Worm (Caenorhabditis elegans) whole organism, L4/young adult: ENCODE results near the gene Y54G11A.1.

Experiments used
- W03F9.2 ChIP-seq: fragments of 150-350 bp; optimal IDR thresholded peaks from 2 replicates; lab custom pipeline; 2014; ENCODE audit warnings: missing biosample characterization, missing genetic modification characterization
- dao-5 ChIP-seq: sonication (generic microtip); optimal IDR thresholded peaks from 2 replicates; lab custom pipeline; 2016; ENCODE audit warnings: missing genotype, missing genetic modification characterization, moderate library complexity, missing compliant biosample characterization
- him-1 ChIP-seq: sonication (generic microtip); optimal IDR thresholded peaks from 2 replicates; lab custom pipeline; 2016; ENCODE audit warnings: missing genotype, missing genetic modification reagents, missing genetic modification characterization, missing compliant biosample characterization

Y54G11A.1 gene

DNA sequence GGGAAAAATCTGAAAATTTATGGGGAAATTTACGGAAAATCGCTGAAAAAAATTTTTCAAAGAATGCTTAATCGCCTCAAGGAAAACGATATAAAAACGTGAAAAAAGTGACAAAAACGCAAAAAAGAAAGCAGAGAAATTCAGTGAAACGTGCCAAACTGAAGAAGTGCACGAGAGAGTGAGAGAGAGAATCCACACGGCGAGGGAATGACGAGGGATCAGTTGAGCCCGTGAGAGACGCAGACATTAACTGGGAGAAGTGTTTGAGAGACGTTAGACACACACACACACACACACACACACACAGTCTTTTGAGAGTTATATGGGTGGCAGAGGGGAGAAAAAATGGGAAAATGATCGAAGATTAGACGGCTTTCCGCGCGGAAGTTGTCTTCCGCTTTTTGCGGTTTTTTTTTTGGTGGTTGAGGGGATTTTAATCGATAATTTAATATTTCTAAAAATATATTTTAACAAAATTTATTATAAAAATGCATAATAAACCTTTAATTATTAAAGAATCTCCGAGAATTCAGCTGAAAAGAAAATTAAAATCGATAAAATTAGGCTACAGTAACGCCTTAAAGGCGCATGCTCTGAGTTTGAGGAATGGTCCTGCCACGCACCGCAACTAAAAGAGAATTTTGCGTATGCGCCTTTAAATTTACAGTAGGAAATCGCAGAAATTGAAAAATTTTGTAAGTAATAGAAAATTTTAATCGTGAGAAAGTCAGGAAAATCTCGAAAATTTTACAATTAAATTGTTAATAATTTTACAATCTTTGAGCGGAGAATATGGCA lies 24.3 kb downstream of the Y54G11A.1 start:
- no peak for TF ChIP-seq him-1 (tag; lab: Kevin White, UChicago)
- peak; percentile 37 for TF ChIP-seq W03F9.2 (tag; lab: Kevin White, UChicago)

DNA sequence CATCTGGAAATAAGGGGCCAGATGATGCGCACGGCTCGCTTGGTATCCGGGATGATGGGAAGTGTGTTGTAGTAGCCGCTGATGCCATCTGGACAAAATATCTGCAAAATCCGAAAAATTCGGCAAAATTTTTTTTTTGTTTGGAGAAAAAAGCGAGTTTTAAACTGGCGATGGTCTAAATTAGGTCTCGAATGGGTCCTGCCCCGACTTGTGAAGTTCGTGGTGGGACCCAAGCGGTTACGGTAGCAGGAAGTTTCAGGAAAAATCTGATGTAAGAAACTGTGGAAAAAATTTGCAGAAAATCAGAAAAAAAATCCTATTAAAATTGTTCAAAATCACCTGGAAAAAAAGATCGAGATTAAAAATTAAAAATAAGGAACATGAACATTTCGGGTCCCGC lies 25.5 kb downstream of the Y54G11A.1 start, which contains the start of gene jmjd-2:
jmjd-2 (minus strand) TSS at position 101 of the 400 bp plus-strand sequence.
- TF ChIP-seq W03F9.2 (tag; lab: Kevin White, UChicago) (no peak), him-1 (tag; lab: Kevin White, UChicago) (no peak), dao-5 (no peak)

DNA sequence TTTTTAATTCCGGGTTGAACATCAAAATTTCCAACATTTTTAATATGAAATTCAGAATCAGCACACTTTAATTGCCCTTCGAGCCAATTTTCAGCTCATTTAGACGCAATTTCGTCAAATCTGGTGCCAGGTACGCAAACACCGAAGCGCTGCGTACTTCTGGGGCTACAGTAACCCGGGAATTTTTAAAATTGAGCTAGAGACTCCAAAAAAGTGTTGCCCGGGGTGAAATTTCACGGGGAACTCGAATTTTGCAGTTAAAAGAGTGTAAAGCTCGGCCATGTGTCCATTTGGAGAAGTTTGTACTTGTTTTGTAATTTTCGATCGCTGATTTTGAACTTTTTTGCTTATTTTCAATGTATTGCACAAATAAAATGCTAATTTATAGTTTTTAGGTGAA lies 26.7 kb downstream of the Y54G11A.1 start:
- TF ChIP-seq him-1 (tag; lab: Kevin White, UChicago) (no peak), W03F9.2 (tag; lab: Kevin White, UChicago) (no peak), dao-5 (no peak)

DNA sequence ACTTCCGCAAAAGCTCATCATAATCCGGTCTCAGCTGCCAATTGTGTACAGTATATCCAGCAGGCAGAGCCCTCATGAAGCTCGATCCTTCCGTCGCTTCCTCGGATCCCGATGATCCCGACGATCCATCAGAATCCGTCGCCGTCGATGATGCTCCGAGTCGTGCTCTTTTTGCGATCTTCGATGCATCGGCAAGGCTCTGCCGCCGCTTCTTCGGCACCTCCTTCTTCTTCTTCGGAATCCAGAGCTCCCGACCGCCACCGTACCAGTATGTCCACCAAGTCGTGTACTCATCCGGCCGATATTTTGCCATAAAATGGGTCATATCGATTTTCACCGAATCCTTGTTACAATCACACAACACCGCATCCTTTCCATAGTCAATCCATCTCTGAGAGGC lies 29.1 kb downstream of the Y54G11A.1 start:
- no peak for TF ChIP-seq him-1 (tag; lab: Kevin White, UChicago)
- TF ChIP-seq W03F9.2 (tag; lab: Kevin White, UChicago): no peak
- no peak for TF ChIP-seq dao-5

DNA sequence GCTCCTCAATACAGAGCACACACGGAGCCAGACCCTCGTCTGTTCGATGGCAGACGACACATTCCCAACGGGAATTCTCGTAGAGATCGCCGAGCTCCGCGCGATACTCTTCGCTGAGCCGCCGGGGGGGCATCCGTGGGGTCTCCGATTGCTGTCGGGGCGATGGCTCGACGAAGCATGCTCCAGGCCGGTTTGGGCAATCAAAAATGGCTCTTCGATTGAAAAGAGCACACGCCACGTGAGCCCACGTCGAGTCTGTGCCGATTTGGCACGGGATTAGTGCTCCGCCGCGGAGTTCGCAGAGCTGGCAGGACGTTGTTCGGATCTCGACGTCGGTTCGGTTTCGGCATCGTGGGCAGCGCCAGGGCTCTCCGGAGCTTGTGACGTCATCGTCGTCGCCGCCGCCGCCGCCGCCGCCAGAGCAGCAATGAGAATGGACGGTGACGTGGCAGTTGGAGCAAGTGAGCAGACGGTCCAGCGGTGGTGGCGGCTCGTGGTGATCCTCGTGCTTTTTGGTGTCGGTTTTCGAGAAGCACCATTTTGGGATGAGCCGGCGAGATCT lies 31.7 kb downstream of the Y54G11A.1 start:
- no peak for TF ChIP-seq dao-5
- no peak for TF ChIP-seq W03F9.2 (tag; lab: Kevin White, UChicago)
- no peak for TF ChIP-seq him-1 (tag; lab: Kevin White, UChicago)

DNA sequence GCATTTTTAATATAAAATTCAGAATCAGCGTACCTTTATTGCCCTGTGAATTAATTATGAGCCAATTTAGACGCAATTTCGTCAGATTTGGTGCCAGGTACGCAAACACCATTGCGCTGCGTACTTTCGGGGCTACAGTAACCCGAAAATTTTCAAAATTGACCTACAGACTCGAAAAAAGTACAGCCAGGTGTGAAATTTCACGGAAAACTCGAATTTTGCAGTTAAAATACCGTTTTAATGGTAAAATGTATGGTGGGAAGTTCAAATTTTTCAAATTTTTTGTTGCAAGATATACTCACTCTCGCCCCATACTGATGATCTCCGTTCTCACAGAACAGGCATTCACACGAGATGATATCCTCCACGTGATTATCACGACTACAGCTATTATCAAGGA lies 32.4 kb downstream of the Y54G11A.1 start:
- TF ChIP-seq him-1 (tag; lab: Kevin White, UChicago): no peak
- TF ChIP-seq W03F9.2 (tag; lab: Kevin White, UChicago): no peak
- TF ChIP-seq dao-5: no peak

DNA sequence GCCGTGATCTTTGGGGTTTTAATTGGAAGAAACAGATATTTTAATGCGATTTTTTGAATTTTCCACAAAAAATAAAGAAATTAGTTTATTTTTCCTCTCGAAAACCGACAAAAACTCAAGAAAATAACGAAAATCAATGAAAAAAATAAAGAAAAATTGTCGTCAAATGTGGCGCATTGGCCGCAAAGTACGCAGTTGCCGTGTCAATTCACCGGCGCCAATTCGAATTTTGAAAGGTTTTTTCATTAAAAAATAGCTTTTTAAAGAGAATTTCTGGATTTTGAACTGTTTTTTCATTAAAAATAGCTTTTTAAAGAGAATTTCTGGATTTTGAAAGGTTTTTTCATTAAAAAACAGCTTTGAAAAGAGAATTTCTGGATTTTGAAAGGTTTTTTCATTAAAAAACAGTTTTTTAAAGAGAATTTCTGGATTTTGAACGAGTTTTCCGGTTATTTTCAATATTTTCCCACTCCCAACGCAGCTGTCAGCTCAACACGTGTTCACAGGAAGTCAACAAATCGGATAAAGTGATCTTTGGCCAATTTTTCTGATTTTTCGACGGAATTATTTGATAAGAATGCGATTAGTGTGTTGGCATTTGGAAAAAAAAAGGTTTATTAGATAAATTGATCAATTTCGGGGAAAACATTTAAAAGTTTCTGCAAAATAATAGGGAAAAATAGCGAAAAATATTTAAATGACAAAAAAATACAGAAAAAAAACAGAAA lies 34.5 kb downstream of the Y54G11A.1 start:
- TF ChIP-seq W03F9.2 (tag; lab: Kevin White, UChicago) (no peak), dao-5 (no peak), him-1 (tag; lab: Kevin White, UChicago) (no peak)

DNA sequence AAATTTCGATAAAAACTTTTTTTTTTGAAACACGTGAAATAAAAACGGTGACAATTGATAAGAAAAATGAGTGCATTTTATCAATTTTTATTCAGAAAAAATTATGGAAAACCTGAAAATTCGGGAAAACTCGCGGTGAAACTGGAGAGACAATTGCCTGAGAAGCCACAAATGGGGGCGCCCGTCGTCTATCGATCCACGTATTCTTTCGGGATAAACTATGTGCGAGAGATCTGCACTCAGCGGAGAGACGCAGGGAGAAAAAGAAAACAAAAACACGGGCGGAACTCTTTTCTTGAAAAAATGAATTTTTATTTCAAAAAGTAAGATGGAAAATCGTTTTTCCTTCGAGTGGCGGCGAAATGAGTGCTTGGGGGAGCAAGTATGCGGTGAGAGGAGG lies 35.1 kb downstream of the Y54G11A.1 start, which contains the start of gene men-1:
men-1 (minus strand) TSS at position 242 of the 400 bp plus-strand sequence.
- no peak for TF ChIP-seq him-1 (tag; lab: Kevin White, UChicago)
- no peak for TF ChIP-seq W03F9.2 (tag; lab: Kevin White, UChicago)

DNA sequence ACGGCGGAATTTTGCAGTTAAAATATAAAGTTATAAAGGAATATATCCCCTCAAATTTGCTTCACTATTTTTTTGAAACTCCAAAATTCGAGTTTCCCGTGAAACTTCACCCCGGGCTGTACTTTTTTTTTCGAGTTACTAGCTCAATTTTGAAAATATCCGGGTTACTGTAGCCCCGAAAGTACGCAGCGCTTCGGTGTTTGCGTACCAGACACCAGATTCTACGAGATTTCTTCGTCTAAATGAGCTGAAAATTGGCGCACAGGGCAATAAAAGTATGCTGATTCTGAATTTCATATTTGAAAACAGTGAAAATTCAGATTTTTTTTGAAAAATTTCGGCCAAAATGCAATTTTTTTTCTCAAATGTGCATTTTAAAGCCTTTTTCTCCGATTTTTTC lies 38.1 kb downstream of the Y54G11A.1 start:
- no peak for TF ChIP-seq W03F9.2 (tag; lab: Kevin White, UChicago)
- no peak for TF ChIP-seq dao-5
- TF ChIP-seq him-1 (tag; lab: Kevin White, UChicago): no peak

DNA sequence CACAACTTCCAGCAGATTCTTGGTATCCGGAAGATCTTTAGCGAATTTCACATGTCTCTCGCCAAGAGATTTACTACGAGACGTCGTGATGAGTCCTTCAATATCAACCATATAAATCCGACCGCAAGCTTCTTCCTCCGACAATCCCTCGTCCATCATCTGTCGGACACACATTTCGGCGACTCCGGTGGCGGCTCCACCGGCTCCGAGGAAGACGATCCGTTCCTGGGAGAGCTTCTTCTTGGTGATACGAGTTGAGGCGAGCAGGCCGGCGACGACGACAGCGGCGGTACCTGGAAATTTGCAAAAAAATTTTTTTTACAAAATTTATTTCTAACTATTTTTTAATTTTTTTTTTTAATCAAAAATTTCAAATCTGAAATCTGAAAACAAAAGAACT lies 38.9 kb downstream of the Y54G11A.1 start:
- TF ChIP-seq dao-5 (no peak), him-1 (tag; lab: Kevin White, UChicago) (no peak), W03F9.2 (tag; lab: Kevin White, UChicago) (no peak)

DNA sequence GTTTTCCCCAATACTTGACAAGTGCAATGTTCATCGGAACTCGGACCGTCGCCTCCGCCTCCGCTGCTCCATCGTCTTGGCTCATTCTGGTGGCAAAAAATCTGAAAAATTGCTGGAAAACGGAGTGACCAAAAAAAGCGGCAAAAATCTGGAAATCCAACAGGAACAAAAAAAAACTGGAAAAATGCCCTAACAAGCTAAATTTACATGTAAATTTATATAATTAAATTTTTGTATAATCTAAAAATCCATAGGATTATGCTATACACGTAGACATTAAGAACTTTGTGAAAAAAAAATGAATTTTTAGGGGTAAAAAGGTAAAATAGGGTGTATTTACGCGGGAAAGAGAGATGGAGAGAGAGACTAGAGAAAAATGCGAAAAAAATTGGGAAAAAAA lies 42.8 kb downstream of the Y54G11A.1 start, which contains the start of gene Y48B6A.13:
Y48B6A.13 (minus strand) TSS at position 101 of the 400 bp plus-strand sequence.
- no peak for TF ChIP-seq him-1 (tag; lab: Kevin White, UChicago)
- no peak for TF ChIP-seq W03F9.2 (tag; lab: Kevin White, UChicago)

DNA sequence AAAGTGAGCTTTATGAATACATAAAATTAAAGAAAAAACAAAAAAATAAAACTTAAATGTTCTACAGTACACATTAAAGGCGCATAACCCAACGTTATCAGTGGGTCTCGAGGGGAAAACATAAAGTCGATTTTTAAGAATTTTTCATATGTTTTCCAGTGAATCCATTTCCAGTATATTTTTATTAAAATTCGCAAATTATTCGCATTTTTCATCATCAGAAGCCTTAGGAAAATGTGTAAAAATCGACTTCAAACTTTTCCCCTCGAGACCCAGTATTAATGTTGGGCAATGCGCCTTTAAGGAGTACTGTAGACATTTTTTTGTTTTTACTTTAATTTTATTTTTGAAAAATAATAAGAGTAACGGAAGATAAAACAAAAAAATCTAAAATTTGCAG lies 50.9 kb downstream of the Y54G11A.1 start:
- TF ChIP-seq W03F9.2 (tag; lab: Kevin White, UChicago): no peak
- no peak for TF ChIP-seq dao-5
- no peak for TF ChIP-seq him-1 (tag; lab: Kevin White, UChicago)

DNA sequence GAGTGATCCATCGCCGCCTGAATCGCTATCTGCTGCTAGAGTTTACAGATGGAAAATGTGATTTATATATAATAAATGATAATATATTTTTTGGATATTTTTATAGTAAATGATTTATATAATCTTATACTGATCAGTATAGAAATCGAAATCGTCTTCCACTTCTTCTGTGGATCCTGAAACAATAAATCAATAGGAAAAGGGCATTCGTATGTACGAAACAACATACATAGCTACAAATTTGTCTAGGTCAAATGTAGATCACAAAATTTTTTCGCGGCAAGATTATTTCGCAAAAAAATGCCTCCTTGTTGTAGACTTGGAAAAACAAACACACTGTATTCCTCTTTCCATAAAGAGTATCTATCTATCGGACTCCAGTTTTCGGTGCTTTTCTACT lies 54.9 kb downstream of the Y54G11A.1 start, which contains the start of gene Y48B6A.10:
Y48B6A.10 (plus strand) TSS at position 301 of the 400 bp plus-strand sequence.
- TF ChIP-seq him-1 (tag; lab: Kevin White, UChicago): no peak
- TF ChIP-seq W03F9.2 (tag; lab: Kevin White, UChicago): no peak
- no peak for TF ChIP-seq dao-5

DNA sequence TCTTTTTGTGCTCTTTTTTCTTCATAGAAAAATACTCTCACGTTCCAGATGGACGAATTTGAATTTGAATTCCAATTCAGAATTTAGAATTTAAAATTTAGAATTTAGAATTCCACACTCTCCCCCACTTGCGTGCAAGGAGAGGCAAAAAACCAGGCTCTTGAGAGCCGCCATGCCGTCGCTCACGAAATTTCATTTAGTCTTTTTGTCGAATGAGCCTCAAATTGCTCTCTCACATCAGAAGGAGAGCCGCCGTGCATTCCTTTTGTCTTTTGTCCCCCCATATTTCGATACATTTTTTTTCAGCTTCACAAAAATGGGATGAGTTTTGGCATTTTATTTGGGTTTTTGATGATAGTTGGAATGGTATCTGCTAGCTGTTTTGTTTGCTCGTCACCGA lies 57.9 kb downstream of the Y54G11A.1 start, which contains the start of gene hot-7:
hot-7 (plus strand) TSS at position 301 of the 400 bp plus-strand sequence.
- TF ChIP-seq dao-5 (no peak), W03F9.2 (tag; lab: Kevin White, UChicago) (no peak), him-1 (tag; lab: Kevin White, UChicago) (no peak)
